Worm (Caenorhabditis elegans) whole organism, L3 larva: ENCODE measurements around the gene Y57G11C.51.

Source experiments
- ZK546.5 ChIP-seq: sonication (generic microtip); optimal IDR thresholded peaks from 2 replicates; lab custom pipeline; 2017; ENCODE audit warnings: missing biosample characterization, missing genetic modification characterization
- ama-1 ChIP-seq: fragments of 150-350 bp; optimal IDR thresholded peaks from 2 replicates; lab custom pipeline; 2018
- ceh-16 ChIP-seq: sonication (generic microtip); optimal IDR thresholded peaks from 2 replicates; lab custom pipeline; 2017; ENCODE audit warnings: missing biosample characterization, missing genetic modification characterization
- ceh-28 ChIP-seq: fragments of 150-350 bp; optimal IDR thresholded peaks from 2 replicates; lab custom pipeline; 2014; ENCODE audit warnings: missing biosample characterization, missing genetic modification reagents, missing genetic modification characterization
- ceh-82 ChIP-seq: fragments of 150-350 bp; optimal IDR thresholded peaks from 2 replicates; lab custom pipeline; 2014; ENCODE audit warnings: missing biosample characterization, missing genetic modification characterization
- egl-5 ChIP-seq: fragments of 150-350 bp; optimal IDR thresholded peaks from 2 replicates; lab custom pipeline; 2017; ENCODE audit warnings: missing biosample characterization, missing genetic modification reagents, missing genetic modification characterization, inconsistent platforms
- elt-1 ChIP-seq: fragments of 150-350 bp; optimal IDR thresholded peaks from 2 replicates; lab custom pipeline; 2014; ENCODE audit warnings: missing biosample characterization, missing genetic modification characterization
- elt-2 ChIP-seq: sonication (generic microtip); optimal IDR thresholded peaks from 2 replicates; lab custom pipeline; 2016; ENCODE audit warnings: missing genetic modification reagents, mild to moderate bottlenecking, missing genetic modification characterization, missing compliant biosample characterization
- elt-3 ChIP-seq, 3 experiments: fragments of 150-350 bp in 1 of 3; sonication (generic microtip) in 2 of 3; optimal IDR thresholded peaks; 2 replicates in 2 of 3; 4 replicates in 1 of 3; lab custom pipeline; 2014 to 2017; ENCODE audit warnings: missing biosample characterization in 3 of 3, missing genetic modification characterization in 3 of 3
- eor-1 ChIP-seq, 2 experiments: fragments of 150-350 bp; optimal IDR thresholded peaks; 2 replicates each; lab custom pipeline; 2014 to 2018; ENCODE audit warnings: missing biosample characterization in 2 of 2, missing genetic modification characterization in 2 of 2
- fkh-10 ChIP-seq: sonication (generic microtip); optimal IDR thresholded peaks from 2 replicates; lab custom pipeline; 2017; ENCODE audit warnings: missing biosample characterization, missing genetic modification reagents, missing genetic modification characterization
- fos-1 ChIP-seq: fragments of 150-350 bp; optimal IDR thresholded peaks from 2 replicates; lab custom pipeline; 2014; ENCODE audit warnings: missing biosample characterization, missing genetic modification characterization
- lin-39 ChIP-seq: fragments of 150-350 bp; optimal IDR thresholded peaks from 2 replicates; lab custom pipeline; 2018; ENCODE audit warnings: missing biosample characterization, missing genetic modification reagents, missing genetic modification characterization
- mml-1 ChIP-seq: fragments of 150-350 bp; sonication (generic microtip); optimal IDR thresholded peaks from 3 replicates; lab custom pipeline; 2014; ENCODE audit warnings: missing biosample characterization, missing genetic modification characterization
- nfya-1 ChIP-seq: sonication (generic microtip); optimal IDR thresholded peaks from 2 replicates; lab custom pipeline; 2017; ENCODE audit warnings: missing genetic modification characterization, mild to moderate bottlenecking, missing compliant biosample characterization, antibody characterized with exemption, moderate library complexity; ENCODE audit not compliant: insufficient read depth
- nhr-12 ChIP-seq: fragments of 150-350 bp; optimal IDR thresholded peaks from 2 replicates; lab custom pipeline; 2014; ENCODE audit warnings: missing biosample characterization, missing genetic modification characterization
- nhr-23 ChIP-seq: fragments of 150-350 bp; optimal IDR thresholded peaks from 2 replicates; lab custom pipeline; 2014; ENCODE audit warnings: missing biosample characterization, missing genetic modification reagents, missing genetic modification characterization
- nhr-237 ChIP-seq: fragments of 150-350 bp; optimal IDR thresholded peaks from 2 replicates; lab custom pipeline; 2014; ENCODE audit warnings: missing biosample characterization, missing genetic modification characterization
- nhr-25 ChIP-seq: sonication (generic microtip); optimal IDR thresholded peaks from 2 replicates; lab custom pipeline; 2017; ENCODE audit warnings: missing biosample characterization, missing genetic modification characterization
- nhr-43 ChIP-seq: sonication (generic microtip); optimal IDR thresholded peaks from 2 replicates; lab custom pipeline; 2016; ENCODE audit warnings: mild to moderate bottlenecking, missing genetic modification characterization, missing compliant biosample characterization; ENCODE audit not compliant: poor library complexity, severe bottlenecking
- nhr-67 ChIP-seq: fragments of 150-350 bp; optimal IDR thresholded peaks from 2 replicates; lab custom pipeline; 2014; ENCODE audit warnings: missing biosample characterization, missing genetic modification characterization
- pha-4 ChIP-seq: fragments of 150-350 bp; optimal IDR thresholded peaks from 2 replicates; lab custom pipeline; 2014; ENCODE audit warnings: missing biosample characterization, missing genetic modification reagents, missing genetic modification characterization
- pqm-1 ChIP-seq: fragments of 150-350 bp; optimal IDR thresholded peaks from 2 replicates; lab custom pipeline; 2017; ENCODE audit warnings: missing biosample characterization, missing genetic modification characterization, inconsistent platforms
- snpc-4 ChIP-seq: fragments of 150-350 bp; optimal IDR thresholded peaks from 2 replicates; lab custom pipeline; 2014; ENCODE audit warnings: missing biosample characterization, missing genetic modification characterization
- tbx-2 ChIP-seq: sonication (generic microtip); optimal IDR thresholded peaks from 2 replicates; lab custom pipeline; 2016; ENCODE audit warnings: mild to moderate bottlenecking, missing genetic modification characterization, missing compliant biosample characterization
- unc-39 ChIP-seq: sonication (generic microtip); optimal IDR thresholded peaks from 4 replicates; lab custom pipeline; 2017; ENCODE audit warnings: missing biosample characterization, missing genetic modification characterization
- unc-62 ChIP-seq: fragments of 150-350 bp; sonication (generic microtip); optimal IDR thresholded peaks from 4 replicates; lab custom pipeline; 2014; ENCODE audit warnings: missing biosample characterization, missing genetic modification reagents, missing genetic modification characterization
- zag-1 ChIP-seq: fragments of 150-350 bp; optimal IDR thresholded peaks from 2 replicates; lab custom pipeline; 2014; ENCODE audit warnings: missing biosample characterization, missing genetic modification characterization
- ztf-11 ChIP-seq: fragments of 150-350 bp; optimal IDR thresholded peaks from 2 replicates; lab custom pipeline; 2014; ENCODE audit warnings: missing biosample characterization, missing genetic modification characterization
- ztf-4 ChIP-seq: fragments of 150-350 bp; optimal IDR thresholded peaks from 2 replicates; lab custom pipeline; 2014; ENCODE audit warnings: missing biosample characterization, missing genetic modification characterization

The Y57G11C.51 gene

DNA sequence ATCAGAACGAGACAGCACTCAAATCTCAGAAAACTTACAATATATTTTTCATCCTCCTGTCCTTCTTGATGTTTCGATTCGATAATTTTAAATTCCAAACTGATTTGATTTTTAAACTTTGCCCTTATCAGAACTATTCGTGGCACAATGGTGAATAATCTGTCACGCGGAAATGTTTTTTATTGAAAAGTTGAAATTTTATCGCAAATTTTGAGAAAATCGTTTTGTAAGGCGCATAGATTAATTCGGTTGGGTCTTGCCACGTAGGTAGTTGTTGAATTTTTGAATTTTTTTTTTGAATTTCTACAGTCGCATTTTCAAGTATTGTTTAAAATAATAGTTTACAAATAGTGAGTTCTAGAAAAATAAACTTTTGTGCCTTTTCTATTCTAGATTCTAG is 13.5 kb downstream of the Y57G11C.51 start, which contains the start of gene ptp-5.2:
Gene ptp-5.2 (minus strand): TSS at position 101 of the 400 bp plus-strand sequence.
- no peak for TF ChIP-seq elt-1 (tag; lab: Kevin White, UChicago)
- no peak for TF ChIP-seq tbx-2 (tag; lab: Kevin White, UChicago)
- TF ChIP-seq fos-1 (tag; lab: Kevin White, UChicago) = no peak
- TF ChIP-seq unc-62 (GFP tag; lab: Kevin White, UChicago) = no peak
- no peak for TF ChIP-seq ceh-28 (tag; lab: Kevin White, UChicago)
- no peak for TF ChIP-seq nhr-67 (tag; lab: Kevin White, UChicago)
- no peak for TF ChIP-seq ztf-4 (tag; lab: Kevin White, UChicago)
- no peak for TF ChIP-seq nfya-1
- no peak for TF ChIP-seq nhr-23 (tag; lab: Kevin White, UChicago)
- no peak for TF ChIP-seq nhr-12 (tag; lab: Kevin White, UChicago)

DNA sequence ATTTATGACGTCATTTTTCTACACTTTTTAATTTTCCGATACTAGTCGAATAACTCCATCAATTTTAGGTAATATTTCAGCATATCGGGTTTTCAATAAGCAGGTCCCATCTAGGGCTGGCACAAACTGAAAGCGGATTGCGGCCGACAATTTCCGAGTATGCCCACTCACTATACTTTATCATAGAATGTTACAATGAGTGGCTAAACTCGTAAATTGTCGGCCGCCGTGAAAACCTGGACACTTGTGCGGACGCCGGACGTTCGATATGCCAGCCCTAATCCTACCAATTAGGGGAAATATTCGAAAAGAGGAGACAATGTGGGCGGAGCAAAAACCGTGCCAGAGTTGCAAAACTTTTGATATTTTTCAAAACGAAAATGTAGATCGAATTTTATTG is 14.7 kb downstream of the Y57G11C.51 start:
- TF ChIP-seq ceh-16 (tag; lab: Kevin White, UChicago) = no peak
- no peak for TF ChIP-seq nhr-237 (tag; lab: Kevin White, UChicago)
- no peak for TF ChIP-seq lin-39 (tag; lab: Kevin White, UChicago)
- no peak for TF ChIP-seq nhr-25 (tag; lab: Kevin White, UChicago)
- no peak for TF ChIP-seq ztf-11 (tag; lab: Kevin White, UChicago)
- TF ChIP-seq nhr-67 (tag; lab: Kevin White, UChicago) = no peak
- no peak for TF ChIP-seq elt-3 (tag; optimal IDR thresholded peaks at IDR 0.05; lab: Kevin White, UChicago)
- no peak for TF ChIP-seq unc-39 (tag; lab: Kevin White, UChicago)
- TF ChIP-seq pqm-1 = no peak
- TF ChIP-seq ceh-82 (tag; lab: Kevin White, UChicago) = no peak
- no peak for TF ChIP-seq elt-2 (tag; lab: Kevin White, UChicago)
- TF ChIP-seq ama-1 (lab: Kevin White, UChicago) = no peak

DNA sequence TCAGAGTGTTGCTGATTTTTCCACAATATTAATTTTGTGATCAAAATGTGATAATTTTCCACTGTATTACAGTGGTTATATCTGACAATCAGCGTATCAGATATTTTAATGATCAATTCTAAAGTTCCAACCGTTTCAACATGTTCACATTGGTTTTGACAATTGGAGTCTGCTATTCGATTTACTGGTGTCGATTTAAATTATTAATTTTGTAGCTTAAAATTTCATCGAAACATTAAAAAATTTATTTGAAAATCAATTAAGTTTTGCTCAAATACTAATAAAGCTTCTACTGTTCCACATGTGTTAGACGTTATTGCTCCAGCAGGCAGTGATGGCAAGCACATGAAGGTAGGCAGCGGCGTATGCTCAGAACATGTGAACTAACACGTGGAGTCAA is 16.6 kb downstream of the Y57G11C.51 start:
- no peak for TF ChIP-seq ZK546.5 (tag; lab: Kevin White, UChicago)
- TF ChIP-seq ztf-4 (tag; lab: Kevin White, UChicago) = no peak
- TF ChIP-seq nhr-67 (tag; lab: Kevin White, UChicago) = no peak
- no peak for TF ChIP-seq egl-5 (tag; lab: Kevin White, UChicago)
- no peak for TF ChIP-seq pqm-1
- TF ChIP-seq zag-1 (tag; lab: Kevin White, UChicago) = no peak
- no peak for TF ChIP-seq eor-1 (tag; optimal IDR thresholded peaks at IDR 0.05; lab: Kevin White, UChicago)
- no peak for TF ChIP-seq ceh-28 (tag; lab: Kevin White, UChicago)

DNA sequence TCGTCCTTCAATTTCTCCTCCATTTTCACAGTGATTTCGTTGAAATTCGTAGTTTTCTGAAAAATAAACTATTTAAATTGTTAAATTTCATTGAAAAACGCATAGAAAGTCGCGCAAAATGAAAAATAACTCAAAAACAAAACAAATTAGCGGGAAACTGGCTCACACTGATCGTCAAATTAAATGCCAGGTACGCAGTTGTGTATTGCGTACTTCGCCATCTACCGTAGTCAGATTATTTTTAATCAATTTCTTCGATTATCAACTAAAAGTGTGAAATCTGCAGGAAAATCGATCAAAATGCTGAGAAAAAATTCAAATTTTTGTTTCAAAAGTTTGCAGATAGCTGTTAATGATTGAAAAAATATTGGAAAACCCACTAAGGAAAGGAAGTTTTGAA is 19.4 kb downstream of the Y57G11C.51 start, which contains the start of gene Y57G11C.499:
Gene Y57G11C.499 (minus strand): TSS at position 23 of the 400 bp plus-strand sequence.
- TF ChIP-seq nhr-43 (no peak), elt-3 (tag; optimal IDR thresholded peaks at IDR 0.05; lab: Kevin White, UChicago) (no peak), ztf-11 (tag; lab: Kevin White, UChicago) (no peak), tbx-2 (tag; lab: Kevin White, UChicago) (no peak), ztf-4 (tag; lab: Kevin White, UChicago) (no peak), ceh-82 (tag; lab: Kevin White, UChicago) (no peak), mml-1 (no peak), nhr-25 (tag; lab: Kevin White, UChicago) (no peak), snpc-4 (tag; lab: Kevin White, UChicago) (no peak), ama-1 (lab: Kevin White, UChicago) (no peak)

DNA sequence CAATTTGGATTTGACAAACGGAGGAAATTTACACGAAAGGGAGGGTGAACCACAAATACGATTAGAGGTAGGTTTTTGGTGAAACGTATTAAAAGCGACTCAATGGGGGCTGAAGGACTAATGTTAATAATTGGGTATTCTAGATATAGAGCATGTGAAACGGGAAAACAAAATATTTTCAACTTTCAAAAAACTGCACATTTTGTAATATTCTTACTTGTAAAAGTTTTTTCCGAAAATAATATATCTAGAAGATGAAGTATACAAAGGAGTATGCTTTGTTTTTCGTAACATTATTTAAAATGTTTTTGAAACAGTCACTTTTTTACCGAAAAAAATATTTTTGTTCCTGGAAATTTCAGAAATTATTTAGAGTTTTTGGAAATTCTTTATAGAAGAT is 32.4 kb downstream of the Y57G11C.51 start:
- TF ChIP-seq lin-39 (tag; lab: Kevin White, UChicago) = no peak

DNA sequence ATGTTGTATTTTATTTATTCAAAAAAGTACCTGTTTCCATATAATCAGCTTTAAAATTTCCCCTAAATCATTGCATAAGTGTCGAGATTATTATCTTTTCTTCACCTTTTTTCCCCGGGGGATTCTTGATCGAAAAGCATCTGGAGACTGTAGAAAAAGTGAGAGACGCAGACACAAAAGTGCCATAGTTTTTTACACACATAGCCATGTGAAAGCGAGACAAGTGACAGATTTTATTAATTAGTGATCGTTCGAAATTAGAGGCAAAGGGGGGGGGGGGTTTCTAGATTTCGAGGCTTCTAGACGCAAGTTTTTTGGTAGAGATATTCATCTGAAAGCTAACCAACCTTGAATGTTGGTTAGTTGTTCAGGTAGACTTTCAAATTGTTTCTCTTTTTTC is 45.1 kb downstream of the Y57G11C.51 start:
- peak; percentile 81 for TF ChIP-seq nhr-25 (tag; lab: Kevin White, UChicago)
- TF ChIP-seq elt-1 (tag; lab: Kevin White, UChicago) = peak; percentile 68
- TF ChIP-seq ZK546.5 (tag; lab: Kevin White, UChicago) = no peak
- TF ChIP-seq nfya-1 = no peak
- no peak for TF ChIP-seq fkh-10
- TF ChIP-seq unc-62 (GFP tag; lab: Kevin White, UChicago) = no peak
- no peak for TF ChIP-seq ztf-4 (tag; lab: Kevin White, UChicago)
- no peak for TF ChIP-seq pha-4 (tag; lab: Kevin White, UChicago)
- TF ChIP-seq, all 47 proteins: peak for 2
